Fruit fly (Drosophila melanogaster) whole organism, embryonic: Measurements from ENCODE around the gene CG43750.

ENCODE experiments used
- B-H1 ChIP-seq: fragments of 200-800 bp; sonication (Bioruptor generic); IDR thresholded peaks from 3 replicates; pipeline ENCODE4 v1.3.6; 2022; ENCODE audit warnings: missing biosample characterization, missing genetic modification characterization
- Blimp-1 ChIP-seq: fragments of 200-800 bp; sonication (Bioruptor generic); optimal IDR thresholded peaks from 3 replicates; lab custom pipeline; 2018; ENCODE audit warnings: missing biosample characterization, missing genetic modification characterization, mild to moderate bottlenecking, moderate library complexity, missing genetic modification reagents
- CG10654 ChIP-seq: fragments of 200-800 bp; sonication (Bioruptor generic); optimal IDR thresholded peaks from 2 replicates; lab custom pipeline; 2016; ENCODE audit warnings: missing biosample characterization, missing genetic modification characterization
- CG11247 ChIP-seq: fragments of 200-800 bp; sonication (Bioruptor generic); IDR thresholded peaks from 2 replicates; pipeline ENCODE4 v1.3.6; 2022; ENCODE audit warnings: missing biosample characterization, missing genetic modification characterization
- CG11456 ChIP-seq: fragments of 200-800 bp; sonication (Bioruptor generic); IDR thresholded peaks from 3 replicates; pipeline ENCODE4 v1.3.6; 2022; ENCODE audit warnings: missing biosample characterization, missing genetic modification characterization
- CG11696 ChIP-seq: fragments of 200-800 bp; sonication (Bioruptor generic); IDR thresholded peaks from 2 replicates; pipeline ENCODE4 v1.3.6; 2022; ENCODE audit warnings: missing biosample characterization, missing genetic modification characterization
- CG16779 ChIP-seq: fragments of 200-800 bp; sonication (Bioruptor generic); IDR thresholded peaks from 2 replicates; pipeline ENCODE4 v1.3.6; 2022; ENCODE audit warnings: missing biosample characterization, missing genetic modification characterization
- CG17612 ChIP-seq: fragments of 200-800 bp; sonication (Bioruptor generic); IDR thresholded peaks from 2 replicates; pipeline ENCODE4 v1.3.6; 2022; ENCODE audit warnings: missing biosample characterization, missing genetic modification characterization
- CG17912 ChIP-seq: fragments of 200-800 bp; sonication (Bioruptor generic); optimal IDR thresholded peaks from 2 replicates; lab custom pipeline; 2018; ENCODE audit warnings: missing biosample characterization, mild to moderate bottlenecking, missing genetic modification characterization
- CG2202 ChIP-seq: fragments of 200-800 bp; sonication (Bioruptor generic); optimal IDR thresholded peaks from 2 replicates; lab custom pipeline; 2018; ENCODE audit warnings: missing biosample characterization, mild to moderate bottlenecking, missing genetic modification characterization
- CG32532 ChIP-seq: fragments of 200-800 bp; sonication (Bioruptor generic); IDR thresholded peaks from 2 replicates; pipeline ENCODE4 v1.3.6; 2022; ENCODE audit warnings: missing biosample characterization, missing genetic modification characterization
- CG34422 ChIP-seq: fragments of 200-800 bp; sonication (Bioruptor generic); IDR thresholded peaks from 3 replicates; pipeline ENCODE4 v1.3.6; 2022; ENCODE audit warnings: missing biosample characterization, missing genetic modification characterization
- CG43689 ChIP-seq: fragments of 200-800 bp; sonication (Bioruptor generic); IDR thresholded peaks from 2 replicates; pipeline ENCODE4 v1.3.6; 2022; ENCODE audit warnings: missing biosample characterization, missing genetic modification characterization
- CG6272 ChIP-seq: fragments of 200-800 bp; sonication (Bioruptor generic); IDR thresholded peaks from 2 replicates; pipeline ENCODE4 v1.3.6; 2022; ENCODE audit warnings: missing biosample characterization, missing genetic modification characterization
- CG6854 ChIP-seq: fragments of 200-800 bp; sonication (Bioruptor generic); optimal IDR thresholded peaks from 3 replicates; lab custom pipeline; 2017; ENCODE audit warnings: missing biosample characterization, mild to moderate bottlenecking, missing genetic modification characterization
- CG8089 ChIP-seq: fragments of 200-800 bp; sonication (Bioruptor generic); optimal IDR thresholded peaks from 3 replicates; lab custom pipeline; 2016; ENCODE audit warnings: missing biosample characterization, missing genetic modification characterization
- CG8359 ChIP-seq: fragments of 200-800 bp; sonication (Bioruptor generic); optimal IDR thresholded peaks from 2 replicates; lab custom pipeline; 2017; ENCODE audit warnings: missing biosample characterization, mild to moderate bottlenecking, missing genetic modification characterization, borderline replicate concordance
- CG9215 ChIP-seq: fragments of 200-800 bp; sonication (Bioruptor generic); IDR thresholded peaks from 2 replicates; pipeline ENCODE4 v1.3.6; 2022; ENCODE audit warnings: missing biosample characterization, missing genetic modification characterization
- CG9876 ChIP-seq: fragments of 200-800 bp; sonication (Bioruptor generic); optimal IDR thresholded peaks from 2 replicates; lab custom pipeline; 2016; ENCODE audit warnings: missing biosample characterization, missing genetic modification characterization
- Camta ChIP-seq: fragments of 200-800 bp; sonication (Bioruptor generic); optimal IDR thresholded peaks from 2 replicates; lab custom pipeline; 2016; ENCODE audit warnings: missing biosample characterization, missing genetic modification characterization
- Chrac-16 ChIP-seq: fragments of 200-800 bp; sonication (Bioruptor generic); optimal IDR thresholded peaks from 3 replicates; lab custom pipeline; 2016; ENCODE audit warnings: missing biosample characterization, missing genetic modification characterization
- Dref ChIP-seq: fragments of 200-800 bp; sonication (Bioruptor generic); IDR thresholded peaks from 2 replicates; pipeline ENCODE4 v1.3.6; 2022; ENCODE audit warnings: missing biosample characterization, missing genetic modification characterization
- E2f2 ChIP-seq: fragments of 200-800 bp; sonication (Bioruptor generic); IDR thresholded peaks from 2 replicates; pipeline ENCODE4 v1.3.6; 2022; ENCODE audit warnings: missing biosample characterization, missing genetic modification characterization
- ERR ChIP-seq: fragments of 200-800 bp; sonication (Bioruptor generic); optimal IDR thresholded peaks from 2 replicates; lab custom pipeline; 2016; ENCODE audit warnings: missing biosample characterization, missing genetic modification characterization
- Ets65A ChIP-seq: fragments of 200-800 bp; sonication (Bioruptor generic); peaks from one replicate; lab custom pipeline; 2016; ENCODE audit warnings: missing biosample characterization, missing genetic modification characterization
- Fer1 ChIP-seq: fragments of 200-800 bp; sonication (Bioruptor generic); optimal IDR thresholded peaks from 2 replicates; lab custom pipeline; 2017; ENCODE audit warnings: missing biosample characterization, mild to moderate bottlenecking, missing genetic modification characterization
- H15 ChIP-seq: fragments of 200-800 bp; sonication (Bioruptor generic); IDR thresholded peaks from 3 replicates; pipeline ENCODE4 v1.3.6; 2022; ENCODE audit warnings: missing biosample characterization, missing genetic modification characterization
- HLH3B ChIP-seq: fragments of 200-800 bp; sonication (Bioruptor generic); IDR thresholded peaks from 2 replicates; pipeline ENCODE4 v1.3.6; 2022; ENCODE audit warnings: missing biosample characterization, missing genetic modification characterization
- MBD-R2 ChIP-seq: fragments of 200-800 bp; sonication (Bioruptor generic); IDR thresholded peaks from 2 replicates; pipeline ENCODE4 v1.3.6; 2022; ENCODE audit warnings: missing biosample characterization, missing genetic modification characterization
- MTF-1 ChIP-seq: fragments of 200-800 bp; sonication (Bioruptor generic); optimal IDR thresholded peaks from 2 replicates; lab custom pipeline; 2018; ENCODE audit warnings: missing biosample characterization, mild to moderate bottlenecking, missing genetic modification characterization, borderline replicate concordance
- Xrp1 ChIP-seq: fragments of 200-800 bp; sonication (Bioruptor generic); IDR thresholded peaks from 2 replicates; pipeline ENCODE4 v1.3.6; 2022; ENCODE audit warnings: missing biosample characterization, missing genetic modification characterization
- bab2 ChIP-seq: fragments of 200-800 bp; sonication (Bioruptor generic); optimal IDR thresholded peaks from 2 replicates; lab custom pipeline; 2016; ENCODE audit warnings: missing biosample characterization, missing genetic modification characterization
- cas ChIP-seq: fragments of 200-800 bp; sonication (Bioruptor generic); IDR thresholded peaks from 2 replicates; pipeline ENCODE4 v1.3.6; 2022; ENCODE audit warnings: missing biosample characterization, missing genetic modification characterization
- ci ChIP-seq: fragments of 200-800 bp; sonication (Bioruptor generic); IDR thresholded peaks from 3 replicates; pipeline ENCODE4 v1.3.6; 2022; ENCODE audit warnings: missing biosample characterization, missing genetic modification characterization
- dmrt99B ChIP-seq: fragments of 200-800 bp; sonication (Bioruptor generic); optimal IDR thresholded peaks from 2 replicates; lab custom pipeline; 2018; ENCODE audit warnings: missing biosample characterization, mild to moderate bottlenecking, missing genetic modification characterization, moderate library complexity
- ewg ChIP-seq: fragments of 200-800 bp; sonication (Bioruptor generic); optimal IDR thresholded peaks from 3 replicates; lab custom pipeline; 2017; ENCODE audit warnings: mild to moderate bottlenecking, missing biosample characterization, missing genetic modification reagents, missing genetic modification characterization
- fd3F ChIP-seq: fragments of 200-800 bp; sonication (Bioruptor generic); optimal IDR thresholded peaks from 2 replicates; lab custom pipeline; 2018; ENCODE audit warnings: missing biosample characterization, mild to moderate bottlenecking, missing genetic modification characterization, moderate library complexity
- fd64A ChIP-seq: fragments of 200-800 bp; sonication (Bioruptor generic); optimal IDR thresholded peaks from 3 replicates; lab custom pipeline; 2018; ENCODE audit warnings: missing biosample characterization, mild to moderate bottlenecking, missing genetic modification characterization
- hb ChIP-seq: fragments of 200-800 bp; sonication (Bioruptor generic); IDR thresholded peaks from 3 replicates; pipeline ENCODE4 v1.3.6; 2022; ENCODE audit warnings: missing biosample characterization, missing genetic modification characterization; ENCODE audit not compliant: partially characterized antibody
- hkb ChIP-seq, 2 experiments: fragments of 200-800 bp in 1 of 2; fragments of >200 bp in 1 of 2; sonication (Bioruptor generic) in 1 of 2; IDR thresholded peaks in 1 of 2; optimal IDR thresholded peaks in 1 of 2; 2 replicates each; pipeline versions ENCODE4 v1.3.6 to Lab custom; 2017 to 2022; ENCODE audit warnings: missing biosample characterization in 1 of 2, missing genetic modification characterization in 1 of 2
- kah ChIP-seq: fragments of 200-800 bp; sonication (Bioruptor generic); optimal IDR thresholded peaks from 2 replicates; lab custom pipeline; 2018; ENCODE audit warnings: missing biosample characterization, mild to moderate bottlenecking, missing genetic modification characterization
- kay ChIP-seq: fragments of 200-800 bp; sonication (Bioruptor generic); optimal IDR thresholded peaks from 2 replicates; lab custom pipeline; 2016; ENCODE audit warnings: missing biosample characterization, missing genetic modification characterization
- mld ChIP-seq: fragments of 200-800 bp; sonication (Bioruptor generic); IDR thresholded peaks from 3 replicates; pipeline ENCODE4 v1.3.6; 2022; ENCODE audit warnings: missing biosample characterization, missing genetic modification characterization; ENCODE audit not compliant: partially characterized antibody
- pho ChIP-seq: fragments of 200-800 bp; sonication (Bioruptor generic); optimal IDR thresholded peaks from 2 replicates; lab custom pipeline; 2016; ENCODE audit warnings: missing biosample characterization, missing genetic modification characterization
- sc ChIP-seq, 3 experiments: fragments of >200 bp in 2 of 3; fragments of 200-800 bp in 1 of 3; sonication (Bioruptor generic) in 1 of 3; optimal IDR thresholded peaks; 2 replicates in 2 of 3; 3 replicates in 1 of 3; lab custom pipeline; 2017; ENCODE audit warnings: mild to moderate bottlenecking in 1 of 3, missing biosample characterization in 1 of 3, missing genetic modification characterization in 1 of 3, missing genetic modification reagents in 1 of 3
- sens ChIP-seq: fragments of 200-800 bp; sonication (Bioruptor generic); peaks from one replicate; lab custom pipeline; 2016; ENCODE audit warnings: missing biosample characterization, missing genetic modification characterization
- tap ChIP-seq: fragments of 200-800 bp; optimal IDR thresholded peaks from 3 replicates; lab custom pipeline; 2019; ENCODE audit warnings: missing biosample characterization, mild to moderate bottlenecking, missing genetic modification characterization, moderate library complexity
- tin ChIP-seq: fragments of 200-800 bp; sonication (Bioruptor generic); optimal IDR thresholded peaks from 3 replicates; lab custom pipeline; 2016; ENCODE audit warnings: missing biosample characterization, missing genetic modification characterization
- tio ChIP-seq: fragments of 200-800 bp; sonication (Bioruptor generic); optimal IDR thresholded peaks from 2 replicates; lab custom pipeline; 2017; ENCODE audit warnings: missing biosample characterization, missing genetic modification characterization, inconsistent platforms
- vnd ChIP-seq: fragments of 200-800 bp; sonication (Bioruptor generic); IDR thresholded peaks from 3 replicates; pipeline ENCODE4 v1.3.6; 2022; ENCODE audit warnings: missing biosample characterization, missing genetic modification characterization; ENCODE audit not compliant: partially characterized antibody
- zen ChIP-seq: fragments of 200-800 bp; sonication (Bioruptor generic); optimal IDR thresholded peaks from 3 replicates; lab custom pipeline; 2018; ENCODE audit warnings: missing biosample characterization, mild to moderate bottlenecking, missing genetic modification characterization, moderate library complexity

The CG43750 gene

dm6 chr2L:2380805-2381204 is 9.7 kb downstream of the CG43750 start, which contains the start of gene Eogt (continued):
- TF ChIP-seq tio: peak; percentile 88
- no peak for TF ChIP-seq CG9876 (GFP tag; lab: Kevin White, UChicago)
- TF ChIP-seq ci (GFP tag; lab: Robert Waterston, UW): peak; percentile 98
- TF ChIP-seq tap (tag; lab: Kevin White, UChicago): peak; percentile 84
- TF ChIP-seq CG11696: peak; percentile 100
- no peak for TF ChIP-seq vnd
- peak; percentile 33 for TF ChIP-seq fd64A (GFP tag; lab: Kevin White, UChicago)
- no peak for TF ChIP-seq hkb (optimal IDR thresholded peaks at IDR 0.05; lab: Kevin White, UChicago)
- TF ChIP-seq hkb (GFP tag; IDR thresholded peaks at IDR 0.05; lab: Robert Waterston, UW): peak; percentile 96
- TF ChIP-seq CG2202: peak; percentile 92
- TF ChIP-seq Chrac-16: peak; percentile 93
- TF ChIP-seq ewg (GFP tag; lab: Kevin White, UChicago): peak; percentile 84
- peak; percentile 90 for TF ChIP-seq fd3F (GFP tag; lab: Kevin White, UChicago)
- TF ChIP-seq Xrp1: peak; percentile 98
- TF ChIP-seq ERR (GFP tag; lab: Kevin White, UChicago): no peak
- TF ChIP-seq CG32532: peak; percentile 97
- peak; percentile 91 for TF ChIP-seq CG17612 (GFP tag; lab: Robert Waterston, UW)
- peak; percentile 96 for TF ChIP-seq zen (tag; lab: Kevin White, UChicago)
- TF ChIP-seq bab2: peak; percentile 85
- TF ChIP-seq B-H1: peak; percentile 96
- TF ChIP-seq mld (GFP tag; lab: Robert Waterston, UW): no peak
- TF ChIP-seq hb (GFP tag; lab: Robert Waterston, UW): no peak
- peak; percentile 79 for TF ChIP-seq E2f2
- TF ChIP-seq sens (GFP tag; lab: Kevin White, UChicago): peak; percentile 97
- TF ChIP-seq CG43689: peak; percentile 89
- TF ChIP-seq Ets65A (GFP tag; lab: Kevin White, UChicago): peak; percentile 96
- peak; percentile 98 for TF ChIP-seq CG34422
- peak; percentile 83 for TF ChIP-seq Fer1 (GFP tag; lab: Kevin White, UChicago)
- TF ChIP-seq CG8089 (GFP tag; lab: Kevin White, UChicago): peak; percentile 63
- peak; percentile 95 for TF ChIP-seq MBD-R2 (GFP tag; lab: Robert Waterston, UW)
- TF ChIP-seq MTF-1 (GFP tag; lab: Kevin White, UChicago): peak; percentile 73
- peak; percentile 88 for TF ChIP-seq tin (GFP tag; lab: Kevin White, UChicago)
- peak; percentile 84 for TF ChIP-seq kay (GFP tag; lab: Kevin White, UChicago)
- TF ChIP-seq Dref: peak; percentile 39
- peak; percentile 96 for TF ChIP-seq CG11456
- TF ChIP-seq H15 (GFP tag; lab: Robert Waterston, UW): peak; percentile 95
- peak; percentile 69 for TF ChIP-seq Camta
- peak; percentile 95 for TF ChIP-seq CG6272 (GFP tag; lab: Robert Waterston, UW)
- peak; percentile 82 for TF ChIP-seq Blimp-1
- TF ChIP-seq CG9215 (GFP tag; lab: Robert Waterston, UW): peak; percentile 91
- peak; percentile 66 for TF ChIP-seq kah (GFP tag; lab: Kevin White, UChicago)
- TF ChIP-seq CG6854 (GFP tag; lab: Kevin White, UChicago): peak; percentile 51
- peak; percentile 90 for TF ChIP-seq dmrt99B (tag; lab: Kevin White, UChicago)
- TF ChIP-seq pho (GFP tag; lab: Kevin White, UChicago): peak; percentile 76
- no peak for TF ChIP-seq sc (optimal IDR thresholded peaks at IDR 0.05; lab: Kevin White, UChicago)
- TF ChIP-seq sc (GFP tag; optimal IDR thresholded peaks at IDR 0.05; lab: Kevin White, UChicago): peak; percentile 85
- TF ChIP-seq CG11247 (GFP tag; lab: Robert Waterston, UW): peak; percentile 92
- TF ChIP-seq cas (GFP tag; lab: Robert Waterston, UW): peak; percentile 77; the same call in 1 of the 2 replicates
- TF ChIP-seq CG17912 (GFP tag; lab: Kevin White, UChicago): peak; percentile 55
- peak; percentile 96 for TF ChIP-seq HLH3B (GFP tag; lab: Robert Waterston, UW)
- TF ChIP-seq CG16779 (GFP tag; lab: Robert Waterston, UW): peak; percentile 84
- TF ChIP-seq CG10654: peak; percentile 82
- TF ChIP-seq CG8359 (GFP tag; lab: Kevin White, UChicago): no peak
